Fruit fly (Drosophila melanogaster) whole organism, prepupa: ENCODE data around the gene CG5149.
A peak's percentile ranks its signal among the peaks of the same experiment; 100 is the strongest.

ENCODE experiments used
- Blimp-1 ChIP-seq: fragments of 200-800 bp; sonication (Bioruptor generic); optimal IDR thresholded peaks from 3 replicates; lab custom pipeline; 2017; ENCODE audit warnings: missing biosample characterization, missing genetic modification characterization, mild to moderate bottlenecking, moderate library complexity, missing genetic modification reagents
- CG10631 ChIP-seq: fragments of 200-800 bp; sonication (Bioruptor generic); optimal IDR thresholded peaks from 2 replicates; lab custom pipeline; 2016; ENCODE audit warnings: missing biosample characterization, missing genetic modification characterization
- CG11762 ChIP-seq: fragments of 200-800 bp; sonication (Bioruptor generic); optimal IDR thresholded peaks from 3 replicates; lab custom pipeline; 2016; ENCODE audit warnings: missing biosample characterization, missing genetic modification characterization; ENCODE audit not compliant: insufficient read depth
- CG15336 ChIP-seq: fragments of 200-800 bp; sonication (Bioruptor generic); IDR thresholded peaks from 2 replicates; pipeline ENCODE4 v1.3.6; 2022; ENCODE audit warnings: missing biosample characterization, missing genetic modification characterization
- CG1621 ChIP-seq: fragments of 200-800 bp; sonication (Bioruptor generic); optimal IDR thresholded peaks from 3 replicates; lab custom pipeline; 2018; ENCODE audit warnings: missing biosample characterization, mild to moderate bottlenecking, missing genetic modification characterization
- CG16779 ChIP-seq: fragments of 200-800 bp; sonication (Bioruptor generic); optimal IDR thresholded peaks from 3 replicates; lab custom pipeline; 2017; ENCODE audit warnings: missing biosample characterization, mild to moderate bottlenecking, missing genetic modification characterization
- CG3032 ChIP-seq: fragments of 200-800 bp; optimal IDR thresholded peaks from 2 replicates; lab custom pipeline; 2019; ENCODE audit warnings: missing biosample characterization, mild to moderate bottlenecking, missing genetic modification characterization, moderate library complexity
- CG31627 ChIP-seq: fragments of 200-800 bp; sonication (Bioruptor generic); optimal IDR thresholded peaks from 3 replicates; lab custom pipeline; 2016; ENCODE audit warnings: missing biosample characterization, missing genetic modification characterization
- CG32006 ChIP-seq: fragments of 200-800 bp; sonication (Bioruptor generic); optimal IDR thresholded peaks from 3 replicates; lab custom pipeline; 2017; ENCODE audit warnings: missing biosample characterization, mild to moderate bottlenecking, missing genetic modification characterization
- CG34406 ChIP-seq: fragments of 200-800 bp; sonication (Bioruptor generic); optimal IDR thresholded peaks from 3 replicates; lab custom pipeline; 2016; ENCODE audit warnings: missing biosample characterization, missing genetic modification characterization
- CG3919 ChIP-seq: fragments of 200-800 bp; sonication (Bioruptor generic); optimal IDR thresholded peaks from 3 replicates; lab custom pipeline; 2016; ENCODE audit warnings: missing biosample characterization, missing genetic modification characterization
- CG4318 ChIP-seq: fragments of 200-800 bp; sonication (Bioruptor generic); optimal IDR thresholded peaks from 3 replicates; lab custom pipeline; 2017; ENCODE audit warnings: missing biosample characterization, mild to moderate bottlenecking, missing genetic modification characterization
- CG6163 ChIP-seq: fragments of 200-800 bp; sonication (Bioruptor generic); IDR thresholded peaks from 3 replicates; pipeline ENCODE4 v1.3.6; 2022; ENCODE audit warnings: missing biosample characterization, missing genetic modification characterization
- CG6276 ChIP-seq: fragments of 200-800 bp; sonication (Bioruptor generic); optimal IDR thresholded peaks from 2 replicates; lab custom pipeline; 2017; ENCODE audit warnings: missing biosample characterization, mild to moderate bottlenecking, missing genetic modification characterization
- CG6792 ChIP-seq: fragments of 200-800 bp; sonication (Bioruptor generic); optimal IDR thresholded peaks from 3 replicates; lab custom pipeline; 2016; ENCODE audit warnings: missing biosample characterization, missing genetic modification characterization
- CG6854 ChIP-seq: fragments of 200-800 bp; sonication (Bioruptor generic); optimal IDR thresholded peaks from 2 replicates; lab custom pipeline; 2017; ENCODE audit warnings: missing biosample characterization, mild to moderate bottlenecking, missing genetic modification characterization
- CG7368 ChIP-seq: fragments of 200-800 bp; sonication (Bioruptor generic); optimal IDR thresholded peaks from 3 replicates; lab custom pipeline; 2016; ENCODE audit warnings: missing biosample characterization, missing genetic modification characterization
- CG8119 ChIP-seq: fragments of 200-800 bp; sonication (Bioruptor generic); IDR thresholded peaks from 3 replicates; pipeline ENCODE4 v1.3.6; 2022; ENCODE audit warnings: missing biosample characterization, missing genetic modification characterization
- CG8319 ChIP-seq: fragments of 200-800 bp; sonication (Bioruptor generic); optimal IDR thresholded peaks from 3 replicates; lab custom pipeline; 2016; ENCODE audit warnings: missing biosample characterization, missing genetic modification characterization
- CG8632 ChIP-seq: fragments of 200-800 bp; sonication (Bioruptor generic); optimal IDR thresholded peaks from 3 replicates; lab custom pipeline; 2016; ENCODE audit warnings: missing biosample characterization, missing genetic modification characterization
- CG9139 ChIP-seq: fragments of 200-800 bp; sonication (Bioruptor generic); optimal IDR thresholded peaks from 3 replicates; lab custom pipeline; 2017; ENCODE audit warnings: missing biosample characterization, mild to moderate bottlenecking, missing genetic modification characterization
- Eip75B ChIP-seq: fragments of 200-800 bp; sonication (Bioruptor generic); optimal IDR thresholded peaks from 3 replicates; lab custom pipeline; 2016; ENCODE audit warnings: missing biosample characterization, missing genetic modification characterization
- Eip78C ChIP-seq: fragments of 200-800 bp; sonication (Bioruptor generic); peaks from one replicate; lab custom pipeline; 2016; ENCODE audit warnings: missing biosample characterization, missing genetic modification characterization
- Eip93F ChIP-seq: fragments of 200-800 bp; sonication (Bioruptor generic); optimal IDR thresholded peaks from 2 replicates; lab custom pipeline; 2016; ENCODE audit warnings: missing biosample characterization, mild to moderate bottlenecking, missing genetic modification characterization
- Ets21C ChIP-seq: fragments of 200-800 bp; sonication (Bioruptor generic); optimal IDR thresholded peaks from 3 replicates; lab custom pipeline; 2016; ENCODE audit warnings: missing biosample characterization, missing genetic modification characterization
- Gug ChIP-seq: fragments of 200-800 bp; sonication (Bioruptor generic); IDR thresholded peaks from 2 replicates; pipeline ENCODE4 v1.3.6; 2022; ENCODE audit warnings: missing biosample characterization, missing genetic modification characterization
- Hr38 ChIP-seq: sonication (Bioruptor generic); optimal IDR thresholded peaks from 2 replicates; lab custom pipeline; 2016; ENCODE audit warnings: missing biosample characterization, missing genetic modification characterization
- Lpt ChIP-seq: fragments of 200-800 bp; sonication (Bioruptor generic); optimal IDR thresholded peaks from 3 replicates; lab custom pipeline; 2016; ENCODE audit warnings: missing biosample characterization, missing genetic modification characterization
- OdsH ChIP-seq: fragments of 200-800 bp; sonication (Bioruptor generic); optimal IDR thresholded peaks from 3 replicates; lab custom pipeline; 2016; ENCODE audit warnings: missing biosample characterization, missing genetic modification characterization
- Smox ChIP-seq: fragments of 200-800 bp; sonication (Bioruptor generic); optimal IDR thresholded peaks from 3 replicates; lab custom pipeline; 2016; ENCODE audit warnings: missing biosample characterization, missing genetic modification characterization
- Sox102F ChIP-seq: fragments of 200-800 bp; sonication (Bioruptor generic); optimal IDR thresholded peaks from 2 replicates; lab custom pipeline; 2016; ENCODE audit warnings: missing biosample characterization, mild to moderate bottlenecking, missing genetic modification characterization
- Sox14 ChIP-seq: fragments of 200-800 bp; sonication (Bioruptor generic); optimal IDR thresholded peaks from 3 replicates; lab custom pipeline; 2016; ENCODE audit warnings: missing biosample characterization, missing genetic modification characterization
- Sox15 ChIP-seq: fragments of 200-800 bp; sonication (Bioruptor generic); optimal IDR thresholded peaks from 3 replicates; lab custom pipeline; 2016; ENCODE audit warnings: missing biosample characterization, missing genetic modification characterization
- acj6 ChIP-seq: fragments of 200-800 bp; sonication (Bioruptor generic); optimal IDR thresholded peaks from 3 replicates; lab custom pipeline; 2016; ENCODE audit warnings: missing biosample characterization, missing genetic modification characterization
- cyc ChIP-seq: fragments of 200-800 bp; sonication (Bioruptor generic); optimal IDR thresholded peaks from 3 replicates; lab custom pipeline; 2016; ENCODE audit warnings: missing biosample characterization, missing genetic modification characterization
- dac ChIP-seq: fragments of 200-800 bp; sonication (Bioruptor generic); optimal IDR thresholded peaks from 2 replicates; lab custom pipeline; 2017; ENCODE audit warnings: missing biosample characterization, mild to moderate bottlenecking, missing genetic modification characterization
- dsx ChIP-seq: fragments of 200-800 bp; optimal IDR thresholded peaks from 3 replicates; lab custom pipeline; 2019; ENCODE audit warnings: missing biosample characterization, mild to moderate bottlenecking, missing genetic modification characterization, moderate library complexity; ENCODE audit not compliant: poor library complexity, severe bottlenecking
- eg ChIP-seq: fragments of 200-800 bp; sonication (Bioruptor generic); IDR thresholded peaks from 3 replicates; pipeline ENCODE4 v1.3.6; 2022; ENCODE audit warnings: missing biosample characterization, missing genetic modification characterization
- esn ChIP-seq: fragments of 200-800 bp; sonication (Bioruptor generic); optimal IDR thresholded peaks from 2 replicates; lab custom pipeline; 2016; ENCODE audit warnings: missing biosample characterization, mild to moderate bottlenecking, missing genetic modification characterization, moderate library complexity
- fd59A ChIP-seq: fragments of 200-800 bp; sonication (Bioruptor generic); optimal IDR thresholded peaks from 2 replicates; lab custom pipeline; 2017; ENCODE audit warnings: missing biosample characterization, mild to moderate bottlenecking, missing genetic modification characterization, missing genetic modification reagents
- fkh ChIP-seq: fragments of 200-800 bp; sonication (Bioruptor generic); optimal IDR thresholded peaks from 3 replicates; lab custom pipeline; 2017; ENCODE audit warnings: missing biosample characterization, mild to moderate bottlenecking, missing genetic modification characterization, moderate library complexity
- lz ChIP-seq: fragments of 200-800 bp; sonication (Bioruptor generic); optimal IDR thresholded peaks from 3 replicates; lab custom pipeline; 2016; ENCODE audit warnings: missing biosample characterization, missing genetic modification characterization
- net ChIP-seq: fragments of 200-800 bp; sonication (Bioruptor generic); optimal IDR thresholded peaks from 3 replicates; lab custom pipeline; 2016; ENCODE audit warnings: missing biosample characterization, missing genetic modification characterization
- pdm3 ChIP-seq: fragments of 200-800 bp; sonication (Bioruptor generic); optimal IDR thresholded peaks from 3 replicates; lab custom pipeline; 2016; ENCODE audit warnings: missing biosample characterization, missing genetic modification characterization
- salr ChIP-seq, 2 experiments: fragments of 200-800 bp; sonication (Bioruptor generic); optimal IDR thresholded peaks; 3 replicates each; lab custom pipeline; 2016 to 2018; ENCODE audit warnings: missing biosample characterization in 2 of 2, missing genetic modification characterization in 2 of 2, mild to moderate bottlenecking in 1 of 2
- spab ChIP-seq: fragments of 200-800 bp; sonication (Bioruptor generic); optimal IDR thresholded peaks from 2 replicates; lab custom pipeline; 2017; ENCODE audit warnings: missing biosample characterization, mild to moderate bottlenecking, missing genetic modification characterization, missing genetic modification reagents
- svp ChIP-seq: fragments of 200-800 bp; sonication (Bioruptor generic); peaks from one replicate; lab custom pipeline; 2016; ENCODE audit warnings: missing biosample characterization, missing genetic modification characterization
- topi ChIP-seq: fragments of 200-800 bp; sonication (Bioruptor generic); optimal IDR thresholded peaks from 3 replicates; lab custom pipeline; 2016; ENCODE audit warnings: missing biosample characterization, missing genetic modification characterization
- vri ChIP-seq: fragments of 200-800 bp; sonication (Bioruptor generic); optimal IDR thresholded peaks from 3 replicates; lab custom pipeline; 2016; ENCODE audit warnings: missing biosample characterization, mild to moderate bottlenecking, missing genetic modification characterization

Gene CG5149

DNA sequence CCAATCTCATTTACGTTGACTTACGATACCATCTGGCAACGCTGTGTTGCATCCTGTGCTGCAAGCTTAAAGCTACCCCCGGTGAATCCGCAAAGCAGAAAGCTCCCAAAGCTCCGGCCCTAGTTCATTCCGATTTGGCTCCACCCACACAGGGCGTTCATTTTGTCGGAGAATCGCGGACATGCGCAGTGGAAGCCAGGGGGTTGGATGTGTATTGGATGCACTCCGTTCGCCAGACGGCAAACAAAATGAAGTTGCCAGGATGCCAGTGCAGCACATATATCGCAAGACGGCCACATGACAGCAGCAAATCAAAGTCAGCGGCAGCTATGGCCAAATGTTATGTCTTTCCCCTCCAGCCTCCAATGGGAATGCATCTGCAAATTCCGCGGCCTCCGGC lies 29.3 kb downstream of the CG5149 start:
- TF ChIP-seq CG11762 (no peak), acj6 (GFP tag; lab: Kevin White, UChicago) (no peak), Gug (GFP tag; lab: Robert Waterston, UW) (no peak)

DNA sequence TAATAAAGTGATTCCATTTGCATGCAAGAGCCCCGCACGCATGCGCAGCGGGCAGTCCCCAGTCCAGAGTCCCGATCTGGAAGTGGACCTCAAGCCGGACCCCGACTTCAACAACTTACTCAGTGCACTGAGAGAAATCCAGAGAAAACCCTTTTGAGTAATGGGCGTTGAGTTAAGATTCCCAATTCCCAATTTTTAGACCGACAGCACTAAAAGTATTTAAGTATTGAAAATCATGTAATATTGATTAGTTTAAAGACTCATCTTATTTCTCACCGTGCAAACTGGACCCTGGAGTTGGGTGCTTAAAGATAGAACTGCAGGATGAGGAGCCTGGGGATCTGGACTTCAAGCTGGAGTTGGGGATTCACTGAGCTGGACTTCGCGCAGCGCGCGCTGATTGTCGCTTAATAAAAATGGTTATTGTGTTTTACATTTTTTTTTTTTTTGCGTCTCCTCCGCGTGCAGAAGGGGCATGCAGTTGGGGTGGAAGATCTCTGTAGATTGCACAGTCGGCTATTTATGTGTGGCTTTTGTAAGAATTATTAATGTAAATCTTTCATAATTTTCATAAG lies 30.0 kb downstream of the CG5149 start:
- peak; percentile 92 for TF ChIP-seq vri (GFP tag; lab: Kevin White, UChicago)
- peak; percentile 94 for TF ChIP-seq Sox14 (GFP tag; lab: Kevin White, UChicago)
- TF ChIP-seq Hr38, result no peak
- peak; percentile 78 to 95 for TF ChIP-seq salr (GFP tag; optimal IDR thresholded peaks at IDR 0.05; lab: Kevin White, UChicago)
- peak; percentile 95 for TF ChIP-seq Eip75B (GFP tag; lab: Kevin White, UChicago)
- TF ChIP-seq Lpt (GFP tag; lab: Kevin White, UChicago), result peak; percentile 81
- TF ChIP-seq topi (GFP tag; lab: Kevin White, UChicago), result peak; percentile 94
- peak; percentile 86 for TF ChIP-seq CG16779 (tag; lab: Kevin White, UChicago)
- TF ChIP-seq Sox102F (GFP tag; lab: Kevin White, UChicago), result peak; percentile 90
- peak; percentile 96 for TF ChIP-seq CG6163
- peak; percentile 89 for TF ChIP-seq CG7368 (GFP tag; lab: Kevin White, UChicago)
- peak; percentile 90 for TF ChIP-seq lz
- peak; percentile 91 for TF ChIP-seq pdm3 (GFP tag; lab: Kevin White, UChicago)
- peak; percentile 97 for TF ChIP-seq CG3032 (tag; lab: Kevin White, UChicago)
- peak; percentile 97 for TF ChIP-seq svp (GFP tag; lab: Kevin White, UChicago)
- peak; percentile 97 for TF ChIP-seq CG3919
- TF ChIP-seq acj6 (GFP tag; lab: Kevin White, UChicago), result peak; percentile 93
- peak; percentile 57 for TF ChIP-seq CG6276 (GFP tag; lab: Kevin White, UChicago)
- peak; percentile 88 for TF ChIP-seq OdsH
- TF ChIP-seq esn, result peak; percentile 91
- no peak for TF ChIP-seq fkh
- peak; percentile 89 for TF ChIP-seq CG6854 (GFP tag; lab: Kevin White, UChicago)
- peak; percentile 78 for TF ChIP-seq CG11762
- peak; percentile 89 for TF ChIP-seq net
- TF ChIP-seq Gug (GFP tag; lab: Robert Waterston, UW), result peak; percentile 77
- peak; percentile 77 for TF ChIP-seq CG32006 (GFP tag; lab: Kevin White, UChicago)
- TF ChIP-seq CG4318 (GFP tag; lab: Kevin White, UChicago), result peak; percentile 53
- peak; percentile 94 for TF ChIP-seq CG6792 (GFP tag; lab: Kevin White, UChicago)
- peak; percentile 67 for TF ChIP-seq CG8119 (GFP tag; lab: Robert Waterston, UW)
- peak; percentile 56; the same call in 2 of the 3 replicates for TF ChIP-seq eg
- peak; percentile 93 for TF ChIP-seq cyc
- TF ChIP-seq spab (GFP tag; lab: Kevin White, UChicago), result peak; percentile 98
- no peak for TF ChIP-seq dac (GFP tag; lab: Kevin White, UChicago)
- peak; percentile 97 for TF ChIP-seq dsx (GFP tag; lab: Kevin White, UChicago)
- TF ChIP-seq Eip93F (GFP tag; lab: Kevin White, UChicago), result peak; percentile 86
- TF ChIP-seq CG15336, result peak; percentile 74
- peak; percentile 90 for TF ChIP-seq CG34406 (GFP tag; lab: Kevin White, UChicago)
- peak; percentile 99 for TF ChIP-seq Eip78C
- peak; percentile 96 for TF ChIP-seq fd59A (GFP tag; lab: Kevin White, UChicago)
- TF ChIP-seq CG10631, result peak; percentile 95
- TF ChIP-seq Ets21C (GFP tag; lab: Kevin White, UChicago), result peak; percentile 84
- peak; percentile 90 for TF ChIP-seq CG8632 (GFP tag; lab: Kevin White, UChicago)
- peak; percentile 66 for TF ChIP-seq Blimp-1 (GFP tag; lab: Kevin White, UChicago)
- TF ChIP-seq CG31627, result peak; percentile 90
- TF ChIP-seq CG8319 (GFP tag; lab: Kevin White, UChicago), result peak; percentile 82
- TF ChIP-seq CG9139 (GFP tag; lab: Kevin White, UChicago), result peak; percentile 97
- peak; percentile 89 for TF ChIP-seq Smox (GFP tag; lab: Kevin White, UChicago)
- peak; percentile 81 for TF ChIP-seq Sox15 (GFP tag; lab: Kevin White, UChicago)
- peak; percentile 97 for TF ChIP-seq CG1621
